Fruit fly (Drosophila melanogaster) whole organism, prepupa: ENCODE results near the gene Fie.

Experiments
- CG10669 ChIP-seq: fragments of 200-800 bp; sonication (Bioruptor generic); optimal IDR thresholded peaks from 3 replicates; lab custom pipeline; 2018; ENCODE audit warnings: missing biosample characterization, mild to moderate bottlenecking, missing genetic modification characterization, moderate library complexity
- CG11294 ChIP-seq: fragments of 200-800 bp; sonication (Bioruptor generic); IDR thresholded peaks from 2 replicates; pipeline ENCODE4 v1.3.6; 2022; ENCODE audit warnings: missing biosample characterization, missing genetic modification characterization
- CG15336 ChIP-seq: fragments of 200-800 bp; sonication (Bioruptor generic); IDR thresholded peaks from 2 replicates; pipeline ENCODE4 v1.3.6; 2022; ENCODE audit warnings: missing biosample characterization, missing genetic modification characterization
- CG1621 ChIP-seq: fragments of 200-800 bp; sonication (Bioruptor generic); optimal IDR thresholded peaks from 3 replicates; lab custom pipeline; 2018; ENCODE audit warnings: missing biosample characterization, mild to moderate bottlenecking, missing genetic modification characterization
- CG16779 ChIP-seq: fragments of 200-800 bp; sonication (Bioruptor generic); optimal IDR thresholded peaks from 3 replicates; lab custom pipeline; 2017; ENCODE audit warnings: missing biosample characterization, mild to moderate bottlenecking, missing genetic modification characterization
- CG31627 ChIP-seq: fragments of 200-800 bp; sonication (Bioruptor generic); optimal IDR thresholded peaks from 3 replicates; lab custom pipeline; 2016; ENCODE audit warnings: missing biosample characterization, missing genetic modification characterization
- CG34406 ChIP-seq: fragments of 200-800 bp; sonication (Bioruptor generic); optimal IDR thresholded peaks from 3 replicates; lab custom pipeline; 2016; ENCODE audit warnings: missing biosample characterization, missing genetic modification characterization
- CG3919 ChIP-seq: fragments of 200-800 bp; sonication (Bioruptor generic); optimal IDR thresholded peaks from 3 replicates; lab custom pipeline; 2016; ENCODE audit warnings: missing biosample characterization, missing genetic modification characterization
- CG4318 ChIP-seq: fragments of 200-800 bp; sonication (Bioruptor generic); optimal IDR thresholded peaks from 3 replicates; lab custom pipeline; 2017; ENCODE audit warnings: missing biosample characterization, mild to moderate bottlenecking, missing genetic modification characterization
- CG6163 ChIP-seq: fragments of 200-800 bp; sonication (Bioruptor generic); IDR thresholded peaks from 3 replicates; pipeline ENCODE4 v1.3.6; 2022; ENCODE audit warnings: missing biosample characterization, missing genetic modification characterization
- CG6276 ChIP-seq: fragments of 200-800 bp; sonication (Bioruptor generic); optimal IDR thresholded peaks from 2 replicates; lab custom pipeline; 2017; ENCODE audit warnings: missing biosample characterization, mild to moderate bottlenecking, missing genetic modification characterization
- CG6792 ChIP-seq: fragments of 200-800 bp; sonication (Bioruptor generic); optimal IDR thresholded peaks from 3 replicates; lab custom pipeline; 2016; ENCODE audit warnings: missing biosample characterization, missing genetic modification characterization
- CG6808 ChIP-seq: fragments of 200-800 bp; sonication (Bioruptor generic); optimal IDR thresholded peaks from 3 replicates; lab custom pipeline; 2017; ENCODE audit warnings: missing biosample characterization, missing genetic modification characterization, mild to moderate bottlenecking, moderate library complexity, missing genetic modification reagents
- CG6854 ChIP-seq: fragments of 200-800 bp; sonication (Bioruptor generic); optimal IDR thresholded peaks from 2 replicates; lab custom pipeline; 2017; ENCODE audit warnings: missing biosample characterization, mild to moderate bottlenecking, missing genetic modification characterization
- CG7368 ChIP-seq: fragments of 200-800 bp; sonication (Bioruptor generic); optimal IDR thresholded peaks from 3 replicates; lab custom pipeline; 2016; ENCODE audit warnings: missing biosample characterization, missing genetic modification characterization
- CG8119 ChIP-seq: fragments of 200-800 bp; sonication (Bioruptor generic); IDR thresholded peaks from 3 replicates; pipeline ENCODE4 v1.3.6; 2022; ENCODE audit warnings: missing biosample characterization, missing genetic modification characterization
- CG8319 ChIP-seq: fragments of 200-800 bp; sonication (Bioruptor generic); optimal IDR thresholded peaks from 3 replicates; lab custom pipeline; 2016; ENCODE audit warnings: missing biosample characterization, missing genetic modification characterization
- CG9139 ChIP-seq: fragments of 200-800 bp; sonication (Bioruptor generic); optimal IDR thresholded peaks from 3 replicates; lab custom pipeline; 2017; ENCODE audit warnings: missing biosample characterization, mild to moderate bottlenecking, missing genetic modification characterization
- Eip75B ChIP-seq: fragments of 200-800 bp; sonication (Bioruptor generic); optimal IDR thresholded peaks from 3 replicates; lab custom pipeline; 2016; ENCODE audit warnings: missing biosample characterization, missing genetic modification characterization
- Eip78C ChIP-seq: fragments of 200-800 bp; sonication (Bioruptor generic); peaks from one replicate; lab custom pipeline; 2016; ENCODE audit warnings: missing biosample characterization, missing genetic modification characterization
- Eip93F ChIP-seq: fragments of 200-800 bp; sonication (Bioruptor generic); optimal IDR thresholded peaks from 2 replicates; lab custom pipeline; 2016; ENCODE audit warnings: missing biosample characterization, mild to moderate bottlenecking, missing genetic modification characterization
- Ets21C ChIP-seq: fragments of 200-800 bp; sonication (Bioruptor generic); optimal IDR thresholded peaks from 3 replicates; lab custom pipeline; 2016; ENCODE audit warnings: missing biosample characterization, missing genetic modification characterization
- Hr38 ChIP-seq: sonication (Bioruptor generic); optimal IDR thresholded peaks from 2 replicates; lab custom pipeline; 2016; ENCODE audit warnings: missing biosample characterization, missing genetic modification characterization
- Hr4 ChIP-seq: fragments of 200-800 bp; sonication (Bioruptor generic); optimal IDR thresholded peaks from 3 replicates; lab custom pipeline; 2016; ENCODE audit warnings: missing biosample characterization, missing genetic modification characterization
- Lpt ChIP-seq: fragments of 200-800 bp; sonication (Bioruptor generic); optimal IDR thresholded peaks from 3 replicates; lab custom pipeline; 2016; ENCODE audit warnings: missing biosample characterization, missing genetic modification characterization
- OdsH ChIP-seq: fragments of 200-800 bp; sonication (Bioruptor generic); optimal IDR thresholded peaks from 3 replicates; lab custom pipeline; 2016; ENCODE audit warnings: missing biosample characterization, missing genetic modification characterization
- Sox102F ChIP-seq: fragments of 200-800 bp; sonication (Bioruptor generic); optimal IDR thresholded peaks from 2 replicates; lab custom pipeline; 2016; ENCODE audit warnings: missing biosample characterization, mild to moderate bottlenecking, missing genetic modification characterization
- Sox14 ChIP-seq: fragments of 200-800 bp; sonication (Bioruptor generic); optimal IDR thresholded peaks from 3 replicates; lab custom pipeline; 2016; ENCODE audit warnings: missing biosample characterization, missing genetic modification characterization
- Sox15 ChIP-seq: fragments of 200-800 bp; sonication (Bioruptor generic); optimal IDR thresholded peaks from 3 replicates; lab custom pipeline; 2016; ENCODE audit warnings: missing biosample characterization, missing genetic modification characterization
- achi ChIP-seq: fragments of 200-800 bp; sonication (Bioruptor generic); optimal IDR thresholded peaks from 3 replicates; lab custom pipeline; 2016; ENCODE audit warnings: missing biosample characterization, missing genetic modification characterization
- acj6 ChIP-seq: fragments of 200-800 bp; sonication (Bioruptor generic); optimal IDR thresholded peaks from 3 replicates; lab custom pipeline; 2016; ENCODE audit warnings: missing biosample characterization, missing genetic modification characterization
- cyc ChIP-seq: fragments of 200-800 bp; sonication (Bioruptor generic); optimal IDR thresholded peaks from 3 replicates; lab custom pipeline; 2016; ENCODE audit warnings: missing biosample characterization, missing genetic modification characterization
- dac ChIP-seq: fragments of 200-800 bp; sonication (Bioruptor generic); optimal IDR thresholded peaks from 2 replicates; lab custom pipeline; 2017; ENCODE audit warnings: missing biosample characterization, mild to moderate bottlenecking, missing genetic modification characterization
- eg ChIP-seq: fragments of 200-800 bp; sonication (Bioruptor generic); IDR thresholded peaks from 3 replicates; pipeline ENCODE4 v1.3.6; 2022; ENCODE audit warnings: missing biosample characterization, missing genetic modification characterization
- esn ChIP-seq: fragments of 200-800 bp; sonication (Bioruptor generic); optimal IDR thresholded peaks from 2 replicates; lab custom pipeline; 2016; ENCODE audit warnings: missing biosample characterization, mild to moderate bottlenecking, missing genetic modification characterization, moderate library complexity
- fd59A ChIP-seq: fragments of 200-800 bp; sonication (Bioruptor generic); optimal IDR thresholded peaks from 2 replicates; lab custom pipeline; 2017; ENCODE audit warnings: missing biosample characterization, mild to moderate bottlenecking, missing genetic modification characterization, missing genetic modification reagents
- fd85E ChIP-seq: fragments of 200-800 bp; sonication (Bioruptor generic); optimal IDR thresholded peaks from 3 replicates; lab custom pipeline; 2016; ENCODE audit warnings: missing biosample characterization, missing genetic modification characterization
- fkh ChIP-seq: fragments of 200-800 bp; sonication (Bioruptor generic); optimal IDR thresholded peaks from 3 replicates; lab custom pipeline; 2017; ENCODE audit warnings: missing biosample characterization, mild to moderate bottlenecking, missing genetic modification characterization, moderate library complexity
- lz ChIP-seq: fragments of 200-800 bp; sonication (Bioruptor generic); optimal IDR thresholded peaks from 3 replicates; lab custom pipeline; 2016; ENCODE audit warnings: missing biosample characterization, missing genetic modification characterization
- net ChIP-seq: fragments of 200-800 bp; sonication (Bioruptor generic); optimal IDR thresholded peaks from 3 replicates; lab custom pipeline; 2016; ENCODE audit warnings: missing biosample characterization, missing genetic modification characterization
- pdm3 ChIP-seq: fragments of 200-800 bp; sonication (Bioruptor generic); optimal IDR thresholded peaks from 3 replicates; lab custom pipeline; 2016; ENCODE audit warnings: missing biosample characterization, missing genetic modification characterization
- salr ChIP-seq, 2 experiments: fragments of 200-800 bp; sonication (Bioruptor generic); optimal IDR thresholded peaks; 3 replicates each; lab custom pipeline; 2016 to 2018; ENCODE audit warnings: missing biosample characterization in 2 of 2, missing genetic modification characterization in 2 of 2, mild to moderate bottlenecking in 1 of 2
- spab ChIP-seq: fragments of 200-800 bp; sonication (Bioruptor generic); optimal IDR thresholded peaks from 2 replicates; lab custom pipeline; 2017; ENCODE audit warnings: missing biosample characterization, mild to moderate bottlenecking, missing genetic modification characterization, missing genetic modification reagents
- ss ChIP-seq, 2 experiments: fragments of 200-800 bp; sonication (Bioruptor generic); optimal IDR thresholded peaks; 2 replicates in 1 of 2; 3 replicates in 1 of 2; lab custom pipeline; 2017 to 2018; ENCODE audit warnings: mild to moderate bottlenecking in 2 of 2, missing biosample characterization in 2 of 2, missing genetic modification characterization in 2 of 2, moderate library complexity in 1 of 2
- svp ChIP-seq: fragments of 200-800 bp; sonication (Bioruptor generic); peaks from one replicate; lab custom pipeline; 2016; ENCODE audit warnings: missing biosample characterization, missing genetic modification characterization
- topi ChIP-seq: fragments of 200-800 bp; sonication (Bioruptor generic); optimal IDR thresholded peaks from 3 replicates; lab custom pipeline; 2016; ENCODE audit warnings: missing biosample characterization, missing genetic modification characterization
- vri ChIP-seq: fragments of 200-800 bp; sonication (Bioruptor generic); optimal IDR thresholded peaks from 3 replicates; lab custom pipeline; 2016; ENCODE audit warnings: missing biosample characterization, mild to moderate bottlenecking, missing genetic modification characterization

Fie gene

DNA sequence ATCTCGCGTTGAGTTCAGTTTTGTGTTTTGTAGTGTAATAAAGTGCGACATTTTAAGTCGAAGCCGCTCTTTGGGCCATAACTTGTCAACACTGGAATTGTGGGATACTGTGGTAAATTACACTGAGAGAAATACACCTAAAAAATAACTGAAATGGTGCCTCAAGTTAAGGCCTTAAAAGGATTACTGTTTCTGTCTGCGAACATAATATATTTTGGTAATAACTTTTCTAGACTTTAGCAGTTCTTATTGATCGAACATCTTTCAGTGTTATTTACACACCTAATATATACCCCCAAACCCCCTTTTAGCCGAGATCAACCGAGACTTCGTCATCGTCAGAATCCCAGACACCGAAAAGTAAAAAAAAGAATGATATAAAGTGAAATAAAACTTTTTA lies 40.5 kb upstream of the Fie start (continued):
- TF ChIP-seq svp (GFP tag; lab: Kevin White, UChicago) (no peak), Hr38 (no peak), CG6808 (GFP tag; lab: Kevin White, UChicago) (peak; percentile 7), eg (GFP tag; lab: Robert Waterston, UW) (no peak), CG16779 (tag; lab: Kevin White, UChicago) (no peak), dac (GFP tag; lab: Kevin White, UChicago) (no peak), CG34406 (GFP tag; lab: Kevin White, UChicago) (peak; percentile 51), ss (GFP tag; optimal IDR thresholded peaks at IDR 0.05; lab: Kevin White, UChicago) (peak in 1 of 2 experiments; percentile 41), lz (GFP tag; lab: Kevin White, UChicago) (peak; percentile 46), Eip75B (GFP tag; lab: Kevin White, UChicago) (peak; percentile 45), CG8119 (GFP tag; lab: Robert Waterston, UW) (no peak), fd59A (peak; percentile 54), achi (peak; percentile 31), acj6 (GFP tag; lab: Kevin White, UChicago) (peak; percentile 31), Hr4 (GFP tag; lab: Kevin White, UChicago) (no peak), fd85E (GFP tag; lab: Kevin White, UChicago) (no peak), CG11294 (GFP tag; lab: Robert Waterston, UW) (no peak), Eip93F (GFP tag; lab: Kevin White, UChicago) (no peak)

DNA sequence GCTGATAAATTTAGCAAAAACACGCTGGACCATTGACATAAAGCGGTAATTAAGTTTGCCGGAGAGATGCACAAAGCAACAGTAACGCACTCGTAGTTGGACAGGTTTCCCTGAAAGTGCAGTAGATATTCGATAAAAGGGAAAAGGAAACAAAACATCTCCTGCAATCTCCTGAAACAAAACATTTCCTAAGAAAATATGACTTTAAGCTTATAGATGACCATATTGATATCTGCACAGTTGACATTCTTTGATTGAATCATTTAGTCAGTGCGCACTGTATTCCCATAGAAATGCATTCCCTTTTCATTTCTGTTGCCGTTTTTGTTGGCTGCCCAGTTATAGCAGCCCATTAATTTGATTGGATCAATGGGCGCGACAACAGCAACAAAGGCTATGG lies 39.5 kb upstream of the Fie start:
- peak; percentile 56 for TF ChIP-seq CG3919
- peak; percentile 94 for TF ChIP-seq Eip78C (GFP tag; lab: Kevin White, UChicago)
- no peak for TF ChIP-seq CG6854 (GFP tag; lab: Kevin White, UChicago)
- peak; percentile 38 for TF ChIP-seq CG9139 (GFP tag; lab: Kevin White, UChicago)
- peak; percentile 13 for TF ChIP-seq topi (GFP tag; lab: Kevin White, UChicago)
- TF ChIP-seq fkh (GFP tag; lab: Kevin White, UChicago): no peak
- TF ChIP-seq CG10669: peak; percentile 59
- peak; percentile 82 for TF ChIP-seq fd59A
- peak; percentile 76 for TF ChIP-seq achi
- TF ChIP-seq CG7368: peak; percentile 21
- no peak for TF ChIP-seq dac (GFP tag; lab: Kevin White, UChicago)
- TF ChIP-seq OdsH (GFP tag; lab: Kevin White, UChicago): peak; percentile 79
- peak; percentile 81 for TF ChIP-seq acj6 (GFP tag; lab: Kevin White, UChicago)
- peak; percentile 30 for TF ChIP-seq Sox102F (GFP tag; lab: Kevin White, UChicago)
- peak; percentile 73 for TF ChIP-seq Sox15
- TF ChIP-seq pdm3: peak; percentile 79
- TF ChIP-seq CG15336 (GFP tag; lab: Robert Waterston, UW): peak; percentile 59
- peak; percentile 42 for TF ChIP-seq esn (GFP tag; lab: Kevin White, UChicago)
- TF ChIP-seq CG4318 (GFP tag; lab: Kevin White, UChicago): peak; percentile 42
- peak; percentile 19 to 82 for TF ChIP-seq ss (GFP tag; optimal IDR thresholded peaks at IDR 0.05; lab: Kevin White, UChicago)
- TF ChIP-seq CG11294 (GFP tag; lab: Robert Waterston, UW): 0 out of 2 replicates have a peak, but pooled peaks have one; percentile 17
- TF ChIP-seq Hr4 (GFP tag; lab: Kevin White, UChicago): peak; percentile 63
- TF ChIP-seq Lpt (GFP tag; lab: Kevin White, UChicago): peak; percentile 27
- TF ChIP-seq CG1621 (tag; lab: Kevin White, UChicago): peak; percentile 81
- peak; percentile 50 for TF ChIP-seq spab (GFP tag; lab: Kevin White, UChicago)
- TF ChIP-seq CG31627 (GFP tag; lab: Kevin White, UChicago): peak; percentile 49
- TF ChIP-seq CG34406 (GFP tag; lab: Kevin White, UChicago): peak; percentile 62
- TF ChIP-seq CG8119 (GFP tag; lab: Robert Waterston, UW): peak; percentile 43; the same call in 2 of the 3 replicates
- peak; percentile 78 for TF ChIP-seq CG6792 (GFP tag; lab: Kevin White, UChicago)
- peak; percentile 23 for TF ChIP-seq CG8319 (GFP tag; lab: Kevin White, UChicago)
- peak; percentile 64 for TF ChIP-seq CG6808 (GFP tag; lab: Kevin White, UChicago)
- no peak for TF ChIP-seq vri (GFP tag; lab: Kevin White, UChicago)
- peak; percentile 88 for TF ChIP-seq CG6163 (GFP tag; lab: Robert Waterston, UW)
- peak; percentile 74 for TF ChIP-seq svp (GFP tag; lab: Kevin White, UChicago)
- TF ChIP-seq Sox14 (GFP tag; lab: Kevin White, UChicago): peak; percentile 75
- peak; percentile 69 for TF ChIP-seq net (GFP tag; lab: Kevin White, UChicago)
- no peak for TF ChIP-seq CG6276 (GFP tag; lab: Kevin White, UChicago)
- TF ChIP-seq Hr38: no peak
- TF ChIP-seq salr (GFP tag; optimal IDR thresholded peaks at IDR 0.05; lab: Kevin White, UChicago): peak; percentile 57 to 83
- TF ChIP-seq Eip93F (GFP tag; lab: Kevin White, UChicago): no peak
- peak; percentile 62 for TF ChIP-seq Eip75B (GFP tag; lab: Kevin White, UChicago)
- TF ChIP-seq fd85E (GFP tag; lab: Kevin White, UChicago): no peak
- TF ChIP-seq cyc (GFP tag; lab: Kevin White, UChicago): peak; percentile 30
- TF ChIP-seq Ets21C (GFP tag; lab: Kevin White, UChicago): peak; percentile 15
